Worm (Caenorhabditis elegans) whole organism, young adult: ENCODE measurements around the gene pas-1.

ENCODE experiments used
- K11D2.4 ChIP-seq: fragments of 200-800 bp; sonication (Bioruptor generic); IDR thresholded peaks from 2 replicates; pipeline ENCODE4 v1.3.6; 2022; ENCODE audit warnings: missing genetic modification reagents, missing genetic modification characterization, missing compliant biosample characterization
- K12H6.12 ChIP-seq: fragments of 200-800 bp; sonication (Bioruptor generic); optimal IDR thresholded peaks from 2 replicates; lab custom pipeline; 2018; ENCODE audit warnings: mild to moderate bottlenecking, missing genetic modification characterization, missing compliant biosample characterization
- Y95B8A.8 ChIP-seq: fragments of 200-800 bp; sonication (Bioruptor generic); IDR thresholded peaks from 2 replicates; pipeline ENCODE4 v1.3.6; 2022; ENCODE audit warnings: missing genetic modification reagents, missing genetic modification characterization, missing compliant biosample characterization
- atf-7 ChIP-seq: sonication (generic microtip); optimal IDR thresholded peaks from 2 replicates; lab custom pipeline; 2017; ENCODE audit warnings: mild to moderate bottlenecking, missing genetic modification characterization, missing compliant biosample characterization
- ceh-27 ChIP-seq: fragments of 200-800 bp; sonication (Bioruptor generic); optimal IDR thresholded peaks from 2 replicates; lab custom pipeline; 2018; ENCODE audit warnings: mild to moderate bottlenecking, missing genetic modification characterization, moderate library complexity, missing compliant biosample characterization
- sea-2 ChIP-seq: fragments of 200-800 bp; sonication (Bioruptor generic); IDR thresholded peaks from 2 replicates; pipeline ENCODE4 v1.3.6; 2022; ENCODE audit warnings: missing genetic modification characterization, missing compliant biosample characterization
- tbx-9 ChIP-seq: sonication (generic microtip); optimal IDR thresholded peaks from 2 replicates; lab custom pipeline; 2016; ENCODE audit warnings: borderline replicate concordance, missing genetic modification characterization, inconsistent platforms, missing compliant biosample characterization
- ztf-6 ChIP-seq: fragments of 200-800 bp; sonication (Bioruptor generic); IDR thresholded peaks from 2 replicates; pipeline ENCODE4 v1.3.6; 2022; ENCODE audit warnings: missing genetic modification reagents, missing genetic modification characterization, missing compliant biosample characterization

DNA sequence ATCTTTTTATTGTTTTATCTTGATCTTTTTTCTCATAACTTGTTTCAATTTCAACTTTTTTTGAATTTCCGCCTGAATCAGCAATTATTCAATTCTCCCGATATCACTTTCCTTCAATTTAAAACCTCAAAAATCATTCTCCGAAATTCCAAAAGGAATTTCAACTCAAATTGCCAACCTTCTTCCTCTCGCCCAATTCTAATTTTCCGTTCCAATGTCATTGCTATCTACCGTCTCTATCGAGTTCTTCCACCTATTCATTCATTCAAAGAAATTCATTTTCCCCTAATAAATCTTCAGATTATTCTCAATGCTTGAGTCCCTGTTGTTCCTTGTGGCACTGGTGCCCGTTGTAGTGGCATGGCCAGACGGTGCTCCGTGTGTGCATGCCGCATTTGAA is 18.4 kb upstream of the pas-1 start, which contains the start of gene F23B12.4:
- TF ChIP-seq atf-7 (tag; lab: Kevin White, UChicago) (no peak), ztf-6 (GFP tag; lab: Robert Waterston, UW) (no peak), sea-2 (GFP tag; lab: Robert Waterston, UW) (no peak), K12H6.12 (no peak), tbx-9 (tag; lab: Kevin White, UChicago) (no peak), ceh-27 (GFP tag; lab: Kevin White, UChicago) (no peak), Y95B8A.8 (GFP tag; lab: Robert Waterston, UW) (no peak), K11D2.4 (GFP tag; lab: Robert Waterston, UW) (no peak)
